Worm (Caenorhabditis elegans) whole organism, L3 larva: ENCODE measurements around the gene C49F8.14.

ENCODE experiments used
- R02D3.7 ChIP-seq: fragments of 150-350 bp; optimal IDR thresholded peaks from 2 replicates; lab custom pipeline; 2014; ENCODE audit warnings: missing biosample characterization, missing genetic modification characterization
- ZK546.5 ChIP-seq: sonication (generic microtip); optimal IDR thresholded peaks from 2 replicates; lab custom pipeline; 2017; ENCODE audit warnings: missing biosample characterization, missing genetic modification characterization
- aly-2 ChIP-seq: fragments of 150-350 bp; optimal IDR thresholded peaks from 2 replicates; lab custom pipeline; 2014; ENCODE audit warnings: missing biosample characterization, missing genetic modification characterization
- ceh-82 ChIP-seq: fragments of 150-350 bp; optimal IDR thresholded peaks from 2 replicates; lab custom pipeline; 2014; ENCODE audit warnings: missing biosample characterization, missing genetic modification characterization
- ceh-9 ChIP-seq: sonication (generic microtip); optimal IDR thresholded peaks from 2 replicates; lab custom pipeline; 2018; ENCODE audit warnings: missing biosample characterization, missing genetic modification characterization
- egl-27 ChIP-seq: sonication (generic microtip); optimal IDR thresholded peaks from 4 replicates; lab custom pipeline; 2017; ENCODE audit warnings: missing biosample characterization, missing genetic modification reagents, missing genetic modification characterization
- elt-1 ChIP-seq: fragments of 150-350 bp; optimal IDR thresholded peaks from 2 replicates; lab custom pipeline; 2014; ENCODE audit warnings: missing biosample characterization, missing genetic modification characterization
- elt-2 ChIP-seq: sonication (generic microtip); optimal IDR thresholded peaks from 2 replicates; lab custom pipeline; 2016; ENCODE audit warnings: missing genetic modification reagents, mild to moderate bottlenecking, missing genetic modification characterization, missing compliant biosample characterization
- eor-1 ChIP-seq, 2 experiments: fragments of 150-350 bp; optimal IDR thresholded peaks; 2 replicates each; lab custom pipeline; 2014 to 2018; ENCODE audit warnings: missing biosample characterization in 2 of 2, missing genetic modification characterization in 2 of 2
- fkh-2 ChIP-seq: fragments of 150-350 bp; optimal IDR thresholded peaks from 2 replicates; lab custom pipeline; 2014; ENCODE audit warnings: missing biosample characterization, missing genetic modification reagents, missing genetic modification characterization
- fos-1 ChIP-seq: fragments of 150-350 bp; optimal IDR thresholded peaks from 2 replicates; lab custom pipeline; 2014; ENCODE audit warnings: missing biosample characterization, missing genetic modification characterization
- hmg-11 ChIP-seq: sonication (generic microtip); optimal IDR thresholded peaks from 2 replicates; lab custom pipeline; 2016; ENCODE audit warnings: missing genetic modification characterization, missing compliant biosample characterization
- jun-1 ChIP-seq: fragments of 150-350 bp; optimal IDR thresholded peaks from 2 replicates; lab custom pipeline; 2014; ENCODE audit warnings: missing biosample characterization, missing genetic modification reagents, missing genetic modification characterization
- lin-39 ChIP-seq: fragments of 150-350 bp; optimal IDR thresholded peaks from 2 replicates; lab custom pipeline; 2018; ENCODE audit warnings: missing biosample characterization, missing genetic modification reagents, missing genetic modification characterization
- lsy-12 ChIP-seq: sonication (generic microtip); optimal IDR thresholded peaks from 2 replicates; lab custom pipeline; 2016; ENCODE audit warnings: mild to moderate bottlenecking, missing genetic modification characterization, missing compliant biosample characterization
- mml-1 ChIP-seq: fragments of 150-350 bp; sonication (generic microtip); optimal IDR thresholded peaks from 3 replicates; lab custom pipeline; 2014; ENCODE audit warnings: missing biosample characterization, missing genetic modification characterization
- nfya-1 ChIP-seq: sonication (generic microtip); optimal IDR thresholded peaks from 2 replicates; lab custom pipeline; 2017; ENCODE audit warnings: missing genetic modification characterization, mild to moderate bottlenecking, missing compliant biosample characterization, antibody characterized with exemption, moderate library complexity; ENCODE audit not compliant: insufficient read depth
- nhr-11 ChIP-seq: fragments of 150-350 bp; optimal IDR thresholded peaks from 2 replicates; lab custom pipeline; 2014; ENCODE audit warnings: missing biosample characterization, missing genetic modification characterization
- nhr-12 ChIP-seq: fragments of 150-350 bp; optimal IDR thresholded peaks from 2 replicates; lab custom pipeline; 2014; ENCODE audit warnings: missing biosample characterization, missing genetic modification characterization
- nhr-67 ChIP-seq: fragments of 150-350 bp; optimal IDR thresholded peaks from 2 replicates; lab custom pipeline; 2014; ENCODE audit warnings: missing biosample characterization, missing genetic modification characterization
- nhr-76 ChIP-seq: fragments of 150-350 bp; sonication (generic microtip); optimal IDR thresholded peaks from 5 replicates; lab custom pipeline; 2014; ENCODE audit warnings: missing biosample characterization, missing genetic modification characterization
- nhr-77 ChIP-seq: fragments of 150-350 bp; optimal IDR thresholded peaks from 2 replicates; lab custom pipeline; 2014; ENCODE audit warnings: missing biosample characterization, missing genetic modification characterization
- pha-4 ChIP-seq: fragments of 150-350 bp; optimal IDR thresholded peaks from 2 replicates; lab custom pipeline; 2014; ENCODE audit warnings: missing biosample characterization, missing genetic modification reagents, missing genetic modification characterization
- pqm-1 ChIP-seq: fragments of 150-350 bp; optimal IDR thresholded peaks from 2 replicates; lab custom pipeline; 2017; ENCODE audit warnings: missing biosample characterization, missing genetic modification characterization, inconsistent platforms
- unc-39 ChIP-seq: sonication (generic microtip); optimal IDR thresholded peaks from 4 replicates; lab custom pipeline; 2017; ENCODE audit warnings: missing biosample characterization, missing genetic modification characterization
- unc-62 ChIP-seq: fragments of 150-350 bp; sonication (generic microtip); optimal IDR thresholded peaks from 4 replicates; lab custom pipeline; 2014; ENCODE audit warnings: missing biosample characterization, missing genetic modification reagents, missing genetic modification characterization
- zag-1 ChIP-seq: fragments of 150-350 bp; optimal IDR thresholded peaks from 2 replicates; lab custom pipeline; 2014; ENCODE audit warnings: missing biosample characterization, missing genetic modification characterization

C49F8.14 gene

DNA sequence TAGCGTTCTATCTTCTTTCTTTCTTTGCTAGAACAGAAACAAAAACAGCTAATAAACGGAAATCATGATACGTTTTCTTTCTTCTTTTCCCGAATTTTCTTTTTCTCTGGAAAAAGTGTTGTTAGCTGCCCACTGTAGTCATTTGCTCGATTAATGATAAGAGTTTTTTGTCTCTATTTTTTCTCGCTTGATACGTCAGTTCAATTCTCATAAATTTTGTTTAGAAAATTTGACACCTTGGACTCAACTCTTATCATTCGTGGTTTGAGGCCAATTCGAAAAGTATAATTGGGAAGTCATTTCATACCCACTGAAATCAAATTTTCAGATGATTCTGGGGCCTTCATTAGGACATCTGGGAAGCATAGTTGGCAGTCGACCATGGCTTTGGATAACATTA, 34.9 kb downstream of the C49F8.14 start:
- TF ChIP-seq elt-1: no peak
- no peak for TF ChIP-seq unc-62 (GFP tag; lab: Kevin White, UChicago)
- TF ChIP-seq elt-2: peak; percentile 64
- TF ChIP-seq mml-1 (tag; lab: Kevin White, UChicago): no peak
- TF ChIP-seq pqm-1: peak; percentile 37
- TF ChIP-seq zag-1 (tag; lab: Kevin White, UChicago): no peak
- TF ChIP-seq pha-4 (tag; lab: Kevin White, UChicago): no peak
- TF ChIP-seq nhr-11 (tag; lab: Kevin White, UChicago): no peak
- TF ChIP-seq fkh-2 (tag; lab: Kevin White, UChicago): no peak
- no peak for TF ChIP-seq nhr-67
- TF ChIP-seq ceh-82: no peak
- TF ChIP-seq lsy-12 (tag; lab: Kevin White, UChicago): no peak
- TF ChIP-seq ZK546.5 (tag; lab: Kevin White, UChicago): no peak
- TF ChIP-seq jun-1 (tag; lab: Kevin White, UChicago): no peak

DNA sequence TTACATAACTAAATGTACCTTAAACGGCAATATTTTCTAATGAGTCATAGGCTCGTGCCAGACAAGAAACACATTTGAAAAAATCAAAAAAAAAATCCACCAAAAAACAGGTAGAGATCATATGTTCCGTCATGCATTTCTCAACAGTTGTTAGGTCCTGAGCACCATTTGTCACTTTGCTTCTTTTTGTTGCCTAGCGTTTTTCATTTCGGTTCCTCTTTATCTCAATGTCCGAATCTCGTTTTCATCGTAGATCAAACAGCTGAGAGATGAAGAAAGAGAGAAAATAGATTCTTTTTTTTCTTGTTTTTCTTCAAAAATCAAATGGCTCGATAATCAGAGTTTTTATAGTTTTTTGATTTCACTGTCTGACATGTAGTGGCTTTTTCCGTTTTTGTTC, 35.8 kb downstream of the C49F8.14 start:
- no peak for TF ChIP-seq fos-1 (tag; lab: Kevin White, UChicago)
- TF ChIP-seq nfya-1: peak; percentile 15

DNA sequence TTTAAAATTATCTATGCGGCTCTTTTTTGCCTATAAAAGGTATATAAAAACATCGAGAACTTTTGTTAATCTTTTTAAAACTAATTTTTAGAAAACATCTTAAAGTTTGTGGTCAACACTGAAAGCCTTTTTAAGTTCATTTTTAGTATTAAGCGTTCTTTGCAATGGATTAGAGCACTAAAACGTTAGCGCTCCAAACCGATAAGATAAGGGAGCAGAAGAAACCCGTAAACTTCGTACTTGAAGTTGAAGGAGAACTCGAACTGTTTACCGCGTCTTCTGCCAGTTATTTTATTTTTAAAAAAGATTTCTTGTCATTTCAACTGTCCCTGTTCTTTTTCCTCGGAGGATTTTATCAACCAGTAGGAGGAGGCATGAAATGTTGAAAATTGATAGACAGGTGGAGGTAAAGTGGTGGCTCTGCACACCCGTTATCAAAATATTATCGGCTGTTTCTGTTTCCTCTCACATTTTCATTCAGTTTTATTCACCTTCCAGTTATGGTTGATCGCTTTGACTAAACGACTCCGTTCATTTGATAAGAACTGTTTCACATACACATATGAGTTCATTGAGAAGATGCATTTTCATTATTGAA, 37.6 kb downstream of the C49F8.14 start:
- no peak for TF ChIP-seq nhr-76 (tag; lab: Kevin White, UChicago)
- peak; percentile 75 for TF ChIP-seq elt-2
- TF ChIP-seq egl-27 (tag; lab: Kevin White, UChicago): no peak
- no peak for TF ChIP-seq fos-1 (tag; lab: Kevin White, UChicago)
- TF ChIP-seq, all 47 proteins: peak for 1

DNA sequence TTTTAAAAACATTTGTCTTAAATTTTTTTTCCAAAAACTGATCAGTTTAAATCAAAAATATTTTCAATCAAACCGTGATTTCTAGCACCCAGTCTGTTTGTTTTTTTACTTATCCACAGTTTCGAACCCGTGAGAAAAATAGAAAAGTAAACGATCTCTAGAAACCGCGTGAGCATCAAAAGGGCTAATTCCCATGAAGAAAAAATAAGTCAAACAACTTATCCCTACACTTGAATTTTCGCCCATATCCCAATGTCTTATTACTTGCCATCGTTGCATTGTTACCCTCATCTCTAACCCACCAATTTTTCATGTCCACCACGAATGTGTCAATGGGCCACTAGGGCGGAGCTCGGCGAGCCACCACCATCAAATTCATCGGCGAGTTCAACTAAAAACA, 39.0 kb downstream of the C49F8.14 start, which contains the start of gene ptr-24:
Gene ptr-24 (plus strand): TSS at position 301 of the 400 bp plus-strand sequence.
- TF ChIP-seq R02D3.7 (tag; lab: Kevin White, UChicago) (no peak), ceh-9 (tag; lab: Kevin White, UChicago) (no peak)

DNA sequence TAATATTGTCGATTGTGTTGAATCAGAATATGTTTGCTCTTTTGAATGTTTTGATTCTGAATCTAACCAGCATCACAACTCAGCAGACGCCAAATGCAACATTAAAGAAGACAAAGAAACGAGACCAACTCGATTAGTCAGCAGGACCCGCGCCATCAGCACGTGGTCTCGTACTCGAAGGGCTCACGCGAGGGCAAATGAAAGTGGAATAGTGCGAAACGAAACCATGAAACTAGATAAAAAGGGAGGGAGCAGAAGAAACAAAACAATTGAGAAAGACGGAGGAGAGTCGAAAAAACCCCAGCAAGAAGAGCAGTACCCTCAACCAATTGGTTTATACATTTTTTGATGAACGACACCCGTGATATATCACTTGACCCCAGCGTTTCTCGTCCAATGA, 39.7 kb downstream of the C49F8.14 start:
- TF ChIP-seq lin-39 (tag; lab: Kevin White, UChicago) (peak; percentile 44), fkh-2 (tag; lab: Kevin White, UChicago) (no peak)

DNA sequence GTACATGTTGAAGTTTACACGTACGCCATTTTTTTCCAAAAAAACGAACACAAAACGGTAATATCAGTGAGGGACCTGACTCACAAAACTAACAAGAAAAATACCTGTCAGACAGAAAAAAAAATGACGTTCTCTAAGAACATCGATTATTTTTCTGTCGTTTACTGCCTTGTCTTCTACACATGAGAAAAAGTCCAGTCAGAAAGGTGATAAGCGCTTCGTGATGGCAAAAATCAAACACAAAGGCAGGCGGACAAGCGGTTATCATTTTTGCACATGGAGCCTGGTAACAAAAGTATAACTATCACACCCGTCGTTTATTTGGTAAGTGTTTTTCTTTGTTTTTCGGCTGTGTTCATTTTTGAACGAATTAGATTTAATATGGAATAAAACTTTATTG, 42.9 kb downstream of the C49F8.14 start, which contains the start of gene F46G10.4:
Gene F46G10.4 (plus strand): TSS at position 212 of the 400 bp plus-strand sequence.
- TF ChIP-seq fkh-2 (tag; lab: Kevin White, UChicago) (no peak), pqm-1 (peak; percentile 88), pha-4 (tag; lab: Kevin White, UChicago) (peak; percentile 14), unc-39 (tag; lab: Kevin White, UChicago) (no peak), aly-2 (tag; lab: Kevin White, UChicago) (no peak), zag-1 (tag; lab: Kevin White, UChicago) (no peak), hmg-11 (tag; lab: Kevin White, UChicago) (no peak), eor-1 (tag; optimal IDR thresholded peaks at IDR 0.05; lab: Kevin White, UChicago) (no peak), nhr-12 (tag; lab: Kevin White, UChicago) (no peak), ZK546.5 (tag; lab: Kevin White, UChicago) (no peak), lsy-12 (tag; lab: Kevin White, UChicago) (no peak), elt-2 (peak; percentile 82)

DNA sequence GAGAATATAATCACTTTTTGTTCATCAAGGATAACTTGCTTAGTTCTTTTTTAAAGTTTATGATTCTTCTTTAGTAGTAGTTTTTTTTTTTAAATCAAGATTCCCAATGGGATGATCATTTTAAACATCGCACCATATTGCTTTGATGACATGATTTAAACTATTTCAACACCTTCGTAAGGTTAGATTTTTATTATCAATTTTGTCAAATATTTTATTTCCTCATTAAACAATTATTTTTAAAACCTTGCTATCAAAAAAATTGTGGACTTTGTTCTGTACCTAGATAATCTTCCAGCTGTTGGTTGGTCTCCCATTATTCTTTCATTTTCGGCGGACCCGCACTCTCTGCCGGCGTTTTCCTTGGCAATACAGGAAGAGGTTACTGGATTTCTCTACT, 45.4 kb downstream of the C49F8.14 start, which contains the start of gene sir-2.3:
Gene sir-2.3 (plus strand): TSS at position 301 of the 400 bp plus-strand sequence.
- TF ChIP-seq R02D3.7 (tag; lab: Kevin White, UChicago) (no peak), nhr-77 (tag; lab: Kevin White, UChicago) (no peak), pha-4 (tag; lab: Kevin White, UChicago) (no peak), fos-1 (tag; lab: Kevin White, UChicago) (no peak), nhr-11 (tag; lab: Kevin White, UChicago) (no peak), elt-2 (no peak), ZK546.5 (tag; lab: Kevin White, UChicago) (no peak)
- TF ChIP-seq, all 47 proteins: peak for 0
